Worm (Caenorhabditis elegans) whole organism, mixed stage, embryonic: ENCODE results near the gene W08G11.1.

ENCODE experiments used
- ces-1 ChIP-seq: fragments of 150-350 bp; optimal IDR thresholded peaks from 2 replicates; lab custom pipeline; 2014; ENCODE audit warnings: missing biosample characterization, missing genetic modification reagents, missing genetic modification characterization
- drap-1 ChIP-seq: fragments of 200-800 bp; sonication (Bioruptor generic); optimal IDR thresholded peaks from 3 replicates; lab custom pipeline; 2018; ENCODE audit warnings: mild to moderate bottlenecking, missing genetic modification characterization, missing compliant biosample characterization
- elt-1 ChIP-seq: sonication (generic microtip); optimal IDR thresholded peaks from 2 replicates; lab custom pipeline; 2017; ENCODE audit warnings: missing genetic modification characterization, mild to moderate bottlenecking, missing compliant biosample characterization, antibody characterized with exemption, moderate library complexity, borderline replicate concordance; ENCODE audit not compliant: insufficient read depth
- hlh-1 ChIP-seq: fragments of 150-350 bp; optimal IDR thresholded peaks from 2 replicates; lab custom pipeline; 2014; ENCODE audit warnings: missing biosample characterization, missing genetic modification reagents, missing genetic modification characterization
- lin-13 ChIP-seq: fragments of 150-350 bp; optimal IDR thresholded peaks from 2 replicates; lab custom pipeline; 2014; ENCODE audit warnings: missing biosample characterization, missing genetic modification characterization
- lsy-2 ChIP-seq: fragments of 150-350 bp; optimal IDR thresholded peaks from 2 replicates; lab custom pipeline; 2014; ENCODE audit warnings: missing biosample characterization, missing genetic modification characterization
- mep-1 ChIP-seq: fragments of 150-350 bp; optimal IDR thresholded peaks from 2 replicates; lab custom pipeline; 2017; ENCODE audit warnings: missing biosample characterization, missing genetic modification reagents, missing genetic modification characterization, inconsistent platforms
- nhr-12 ChIP-seq: fragments of 150-350 bp; optimal IDR thresholded peaks from 2 replicates; lab custom pipeline; 2014; ENCODE audit warnings: missing biosample characterization, missing genetic modification characterization
- nhr-237 ChIP-seq: fragments of 150-350 bp; optimal IDR thresholded peaks from 2 replicates; lab custom pipeline; 2014; ENCODE audit warnings: missing biosample characterization, missing genetic modification characterization
- nhr-76 ChIP-seq: sonication (generic microtip); optimal IDR thresholded peaks from 2 replicates; lab custom pipeline; 2017; ENCODE audit warnings: missing biosample characterization, missing genetic modification characterization
- pha-4 ChIP-seq: fragments of 150-350 bp; optimal IDR thresholded peaks from 2 replicates; lab custom pipeline; 2018; ENCODE audit warnings: missing biosample characterization, missing genetic modification reagents, missing genetic modification characterization
- snpc-4 ChIP-seq: fragments of 150-350 bp; optimal IDR thresholded peaks from 2 replicates; lab custom pipeline; 2014; ENCODE audit warnings: missing biosample characterization, missing genetic modification characterization

DNA sequence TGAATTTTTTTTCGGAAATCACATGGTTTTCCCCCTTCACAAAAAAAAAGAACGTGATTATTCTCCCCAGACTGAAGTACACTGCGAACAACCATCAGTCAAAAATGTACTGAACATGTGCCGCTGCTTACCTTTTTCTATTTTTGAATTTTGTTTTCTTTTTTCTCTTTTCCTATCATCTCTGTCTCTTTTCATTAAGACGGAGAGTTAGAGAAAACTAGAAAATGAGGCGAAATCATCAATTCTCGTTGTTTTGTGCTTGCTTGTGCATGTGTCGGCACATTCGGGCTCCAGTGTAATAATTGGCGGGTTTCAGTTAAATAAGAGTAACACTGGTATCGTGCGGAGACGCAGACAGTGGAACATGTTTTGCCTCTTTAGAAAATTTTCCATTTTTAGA is 5.4 kb downstream of the W08G11.1 start:
- TF ChIP-seq nhr-12 (tag; lab: Kevin White, UChicago) (no peak), mep-1 (tag; lab: Kevin White, UChicago) (no peak), elt-1 (no peak), lin-13 (tag; lab: Kevin White, UChicago) (no peak), nhr-237 (tag; lab: Kevin White, UChicago) (no peak), drap-1 (GFP tag; lab: Kevin White, UChicago) (no peak), pha-4 (tag; lab: Kevin White, UChicago) (no peak), snpc-4 (tag; lab: Kevin White, UChicago) (no peak), lsy-2 (tag; lab: Kevin White, UChicago) (no peak), nhr-76 (no peak), ces-1 (no peak), hlh-1 (tag; lab: Kevin White, UChicago) (peak; percentile 39)
